Fruit fly (Drosophila melanogaster): Measurements from ENCODE around the gene PolE2.

- TF ChIP-seq CG3032 (tag; optimal IDR thresholded peaks at IDR 0.05) (no peak), fkh (GFP tag; optimal IDR thresholded peaks at IDR 0.05) (no peak), achi (GFP tag; optimal IDR thresholded peaks at IDR 0.05) (no peak), CG6163 (GFP tag; IDR thresholded peaks at IDR 0.05) (no peak), salr (GFP tag; optimal IDR thresholded peaks at IDR 0.05) (no peak), lz (GFP tag; optimal IDR thresholded peaks at IDR 0.05) (no peak), CG1621 (tag; optimal IDR thresholded peaks at IDR 0.05) (no peak), dac (GFP tag; optimal IDR thresholded peaks at IDR 0.05) (no peak), cyc (GFP tag; optimal IDR thresholded peaks at IDR 0.05) (no peak), spab (GFP tag; optimal IDR thresholded peaks at IDR 0.05) (no peak), CG3919 (GFP tag; optimal IDR thresholded peaks at IDR 0.05) (no peak), esn (GFP tag; optimal IDR thresholded peaks at IDR 0.05) (no peak)
Measured at dm6 chr3L:5891812-5892211, 5.4 kb downstream of the PolE2 start.

All from whole organism, prepupa.